Worm (Caenorhabditis elegans): ENCODE results near the gene hda-1.

- no peak for TF ChIP-seq ets-7 (tag; optimal IDR thresholded peaks at IDR 0.05)
- no peak for TF ChIP-seq hmbx-1 (tag; optimal IDR thresholded peaks at IDR 0.05)
- TF ChIP-seq tra-4 (tag; optimal IDR thresholded peaks at IDR 0.05): no peak
- no peak for TF ChIP-seq B0310.2 (tag; optimal IDR thresholded peaks at IDR 0.05)
- no peak for TF ChIP-seq hnd-1 (tag; optimal IDR thresholded peaks at IDR 0.05)
These were observed 5.6 kb downstream of the hda-1 start, which contains the start of gene kcnl-4 for ce11 chrV:14530813-14531212.

Data from whole organism, early embryonic.